Worm (Caenorhabditis elegans) whole organism, L1 larva: ENCODE results near the gene mbk-2.

Source experiments
- C16A3.4 ChIP-seq: fragments of 150-350 bp; optimal IDR thresholded peaks from 2 replicates; lab custom pipeline; 2014; ENCODE audit warnings: missing biosample characterization, missing genetic modification characterization
- Y116A8C.19 ChIP-seq: sonication (generic microtip); optimal IDR thresholded peaks from 2 replicates; lab custom pipeline; 2016; ENCODE audit warnings: missing compliant biosample characterization, missing genetic modification characterization, borderline replicate concordance
- aha-1 ChIP-seq: fragments of 150-350 bp; optimal IDR thresholded peaks from 2 replicates; lab custom pipeline; 2014; ENCODE audit warnings: missing biosample characterization, missing genetic modification characterization
- aly-2 ChIP-seq: fragments of 150-350 bp; optimal IDR thresholded peaks from 2 replicates; lab custom pipeline; 2014; ENCODE audit warnings: missing biosample characterization, missing genetic modification characterization
- blmp-1 ChIP-seq: fragments of 150-350 bp; optimal IDR thresholded peaks from 2 replicates; lab custom pipeline; 2014; ENCODE audit warnings: missing biosample characterization, missing genetic modification characterization
- ceh-82 ChIP-seq, 3 experiments: fragments of 150-350 bp in 1 of 3; sonication (generic microtip) in 2 of 3; optimal IDR thresholded peaks; 2 replicates each; lab custom pipeline; 2014 to 2017; ENCODE audit warnings: missing biosample characterization in 3 of 3, missing genetic modification characterization in 3 of 3
- dsc-1 ChIP-seq: sonication (generic microtip); optimal IDR thresholded peaks from 2 replicates; lab custom pipeline; 2016; ENCODE audit warnings: mild to moderate bottlenecking, missing genetic modification characterization, missing compliant biosample characterization
- efl-1 ChIP-seq, 4 experiments: fragments of 150-350 bp; optimal IDR thresholded peaks in 3 of 4; peaks in 1 of 4; 1 replicate in 1 of 4; 2 replicates in 3 of 4; lab custom pipeline; 2014; ENCODE audit warnings: missing biosample characterization in 2 of 4, missing genetic modification characterization in 2 of 4, missing genetic modification reagents in 2 of 4
- elt-2 ChIP-seq: sonication (generic microtip); optimal IDR thresholded peaks from 2 replicates; lab custom pipeline; 2016; ENCODE audit warnings: missing genetic modification characterization, mild to moderate bottlenecking, inconsistent platforms, missing compliant biosample characterization, missing genetic modification reagents
- elt-3 ChIP-seq, 6 experiments: fragments of 150-350 bp in 1 of 6; sonication (generic microtip); optimal IDR thresholded peaks; 2 replicates each; lab custom pipeline; 2017 to 2018; ENCODE audit warnings: missing biosample characterization in 6 of 6, missing genetic modification characterization in 6 of 6, inconsistent platforms in 1 of 6
- fos-1 ChIP-seq: fragments of 150-350 bp; optimal IDR thresholded peaks from 2 replicates; lab custom pipeline; 2014; ENCODE audit warnings: missing biosample characterization, missing genetic modification characterization
- hlh-17 ChIP-seq: fragments of 200-800 bp; sonication (Bioruptor generic); optimal IDR thresholded peaks from 2 replicates; lab custom pipeline; 2018; ENCODE audit warnings: missing genetic modification characterization, mild to moderate bottlenecking, missing compliant biosample characterization, moderate library complexity, borderline replicate concordance
- hlh-4 ChIP-seq: sonication (generic microtip); optimal IDR thresholded peaks from 2 replicates; lab custom pipeline; 2016; ENCODE audit warnings: mild to moderate bottlenecking, missing genetic modification characterization, missing compliant biosample characterization
- irx-1 ChIP-seq: sonication (generic microtip); optimal IDR thresholded peaks from 2 replicates; lab custom pipeline; 2016; ENCODE audit warnings: missing genetic modification characterization, missing compliant biosample characterization
- lin-13 ChIP-seq: fragments of 150-350 bp; optimal IDR thresholded peaks from 2 replicates; lab custom pipeline; 2014; ENCODE audit warnings: missing biosample characterization, missing genetic modification reagents, missing genetic modification characterization
- lin-14 ChIP-seq: fragments of 200-800 bp; sonication (Bioruptor generic); optimal IDR thresholded peaks from 2 replicates; lab custom pipeline; 2018; ENCODE audit warnings: mild to moderate bottlenecking, missing genetic modification characterization, moderate library complexity, missing compliant biosample characterization
- lin-35 ChIP-seq, 2 experiments: fragments of 150-350 bp; optimal IDR thresholded peaks; 2 replicates each; lab custom pipeline; 2014; ENCODE audit warnings: missing biosample characterization in 2 of 2, missing genetic modification characterization in 2 of 2, missing genetic modification reagents in 2 of 2
- lsy-2 ChIP-seq, 2 experiments: fragments of 150-350 bp; optimal IDR thresholded peaks; 2 replicates each; lab custom pipeline; 2014; ENCODE audit warnings: missing biosample characterization in 2 of 2, missing genetic modification characterization in 2 of 2
- mab-9 ChIP-seq: fragments of 200-800 bp; sonication (Bioruptor generic); IDR thresholded peaks from 2 replicates; pipeline ENCODE4 v1.3.6; 2022; ENCODE audit warnings: missing genetic modification reagents, missing genetic modification characterization, missing compliant biosample characterization
- mep-1 ChIP-seq: fragments of 150-350 bp; optimal IDR thresholded peaks from 2 replicates; lab custom pipeline; 2014; ENCODE audit warnings: missing biosample characterization, missing genetic modification characterization
- nhr-20 ChIP-seq: sonication (generic microtip); optimal IDR thresholded peaks from 2 replicates; lab custom pipeline; 2016; ENCODE audit warnings: mild to moderate bottlenecking, missing genetic modification characterization, missing compliant biosample characterization
- nhr-47 ChIP-seq: sonication (generic microtip); optimal IDR thresholded peaks from 2 replicates; lab custom pipeline; 2016; ENCODE audit warnings: mild to moderate bottlenecking, missing genetic modification characterization, moderate library complexity, missing compliant biosample characterization
- nhr-85 ChIP-seq: sonication (generic microtip); peaks from one replicate; lab custom pipeline; 2016; ENCODE audit warnings: missing genetic modification characterization, inconsistent platforms, missing compliant biosample characterization
- pax-3 ChIP-seq: fragments of 200-800 bp; sonication (Bioruptor generic); optimal IDR thresholded peaks from 2 replicates; lab custom pipeline; 2018; ENCODE audit warnings: mild to moderate bottlenecking, missing genetic modification characterization, moderate library complexity, missing compliant biosample characterization
- rnt-1 ChIP-seq: sonication (generic microtip); optimal IDR thresholded peaks from 2 replicates; lab custom pipeline; 2016; ENCODE audit warnings: mild to moderate bottlenecking, missing genetic modification characterization, moderate library complexity, missing compliant biosample characterization
- snu-23 ChIP-seq: sonication (generic microtip); optimal IDR thresholded peaks from 2 replicates; lab custom pipeline; 2016; ENCODE audit warnings: missing genetic modification characterization, missing compliant biosample characterization
- sptf-1 ChIP-seq: fragments of 150-350 bp; optimal IDR thresholded peaks from 2 replicates; lab custom pipeline; 2014; ENCODE audit warnings: missing biosample characterization, missing genetic modification characterization
- sup-37 ChIP-seq: fragments of 200-800 bp; sonication (Bioruptor generic); optimal IDR thresholded peaks from 2 replicates; lab custom pipeline; 2018; ENCODE audit warnings: mild to moderate bottlenecking, missing genetic modification characterization, missing compliant biosample characterization
- swsn-7 ChIP-seq: sonication (generic microtip); optimal IDR thresholded peaks from 2 replicates; lab custom pipeline; 2016; ENCODE audit warnings: missing genetic modification characterization, missing compliant biosample characterization
- unc-30 ChIP-seq: sonication (generic microtip); optimal IDR thresholded peaks from 2 replicates; lab custom pipeline; 2017; ENCODE audit warnings: missing biosample characterization, missing genetic modification characterization
- unc-98 ChIP-seq: fragments of 200-800 bp; sonication (Bioruptor generic); IDR thresholded peaks from 2 replicates; pipeline ENCODE4 v1.3.6; 2022; ENCODE audit warnings: missing genetic modification characterization, missing compliant biosample characterization
- ztf-11 ChIP-seq, 2 experiments: sonication (generic microtip); optimal IDR thresholded peaks; 2 replicates each; lab custom pipeline; 2016 to 2017; ENCODE audit warnings: missing genetic modification characterization in 2 of 2, missing biosample characterization in 1 of 2, missing compliant biosample characterization in 1 of 2

The mbk-2 gene

ce11 chrIV:13029674-13030466 is 20.9 kb downstream of the mbk-2 start:
- peak; percentile 8 for TF ChIP-seq dsc-1 (tag; lab: Kevin White, UChicago)
- TF ChIP-seq swsn-7 = peak; percentile 22
- TF ChIP-seq C16A3.4 = peak; percentile 3
- no peak for TF ChIP-seq sup-37 (GFP tag; lab: Kevin White, UChicago)
- peak; percentile 21 for TF ChIP-seq rnt-1 (tag; lab: Kevin White, UChicago)
- TF ChIP-seq ceh-82 (tag; optimal IDR thresholded peaks at IDR 0.05; lab: Kevin White, UChicago) = peak in 1 of 3 experiments; percentile 42
- TF ChIP-seq ztf-11 (tag; optimal IDR thresholded peaks at IDR 0.05; lab: Kevin White, UChicago) = peak in 1 of 2 experiments; percentile 17
- TF ChIP-seq efl-1 (optimal IDR thresholded peaks at IDR 0.05; lab: Kevin White, UChicago) = peak in 1 of 2 experiments; percentile 3
- peak in 1 of 2 experiments; percentile 77 for TF ChIP-seq efl-1 (GFP tag; optimal IDR thresholded peaks at IDR 0.05 in 1 of 2; lab: Kevin White, UChicago)
- no peak for TF ChIP-seq Y116A8C.19 (tag; lab: Kevin White, UChicago)
- no peak for TF ChIP-seq hlh-4 (tag; lab: Kevin White, UChicago)
- no peak for TF ChIP-seq pax-3 (tag; lab: Kevin White, UChicago)
- TF ChIP-seq irx-1 (tag; lab: Kevin White, UChicago) = no peak
- TF ChIP-seq lin-13 (GFP tag; lab: Kevin White, UChicago) = no peak
- peak; percentile 32 for TF ChIP-seq mep-1 (tag; lab: Kevin White, UChicago)
- peak; percentile 74 for TF ChIP-seq nhr-85 (tag; lab: Kevin White, UChicago)
- TF ChIP-seq snu-23 = peak; percentile 21
- TF ChIP-seq unc-30 (tag; lab: Kevin White, UChicago) = no peak
- peak in 1 of 2 experiments; percentile 11 for TF ChIP-seq lsy-2 (tag; optimal IDR thresholded peaks at IDR 0.05; lab: Kevin White, UChicago)
- peak; percentile 82 for TF ChIP-seq lin-14
- TF ChIP-seq nhr-47 = peak; percentile 22
- TF ChIP-seq aha-1 (tag; lab: Kevin White, UChicago) = no peak
- TF ChIP-seq blmp-1 (tag; lab: Kevin White, UChicago) = peak; percentile 32
- TF ChIP-seq mab-9 (GFP tag; lab: Robert Waterston, UW) = no peak
- peak; percentile 17 to 19 for TF ChIP-seq lin-35 (GFP tag; optimal IDR thresholded peaks at IDR 0.05; lab: Kevin White, UChicago)
- TF ChIP-seq elt-3 (tag; optimal IDR thresholded peaks at IDR 0.05; lab: Kevin White, UChicago) = peak in 1 of 6 experiments; percentile 11
- no peak for TF ChIP-seq sptf-1
- TF ChIP-seq nhr-20 (tag; lab: Kevin White, UChicago) = no peak
- no peak for TF ChIP-seq aly-2 (tag; lab: Kevin White, UChicago)

ce11 chrIV:13030467-13031299 is 21.7 kb downstream of the mbk-2 start:
- TF ChIP-seq unc-98 = no peak
- TF ChIP-seq mab-9 (GFP tag; lab: Robert Waterston, UW) = no peak
- TF ChIP-seq fos-1 (tag; lab: Kevin White, UChicago) = no peak
- no peak for TF ChIP-seq hlh-17 (GFP tag; lab: Kevin White, UChicago)
- TF ChIP-seq efl-1 (optimal IDR thresholded peaks at IDR 0.05; lab: Kevin White, UChicago) = no peak
- TF ChIP-seq efl-1 (GFP tag; optimal IDR thresholded peaks at IDR 0.05 in 1 of 2; lab: Kevin White, UChicago) = peak in 1 of 2 experiments; percentile 55

DNA sequence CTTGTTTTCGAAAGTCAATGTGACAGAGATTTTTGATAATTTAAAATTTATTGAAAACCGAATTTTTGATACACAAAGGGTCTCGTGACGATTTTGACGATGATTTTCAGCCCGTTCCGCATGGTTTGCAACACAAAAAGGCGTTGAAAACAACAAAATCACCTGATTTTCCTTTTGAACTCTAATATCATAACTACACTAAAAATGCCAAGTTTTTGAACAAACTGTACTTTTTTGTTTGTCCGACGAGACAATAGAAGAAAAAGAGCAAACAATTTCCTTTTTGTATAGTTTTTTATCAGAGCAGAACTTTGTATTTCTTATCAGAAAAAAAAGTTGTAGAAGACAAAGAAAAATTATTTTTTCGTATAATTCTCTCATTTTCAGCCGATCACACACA is 23.2 kb downstream of the mbk-2 start:
- TF ChIP-seq efl-1 (optimal IDR thresholded peaks at IDR 0.05; lab: Kevin White, UChicago) = no peak
- TF ChIP-seq efl-1 (GFP tag; optimal IDR thresholded peaks at IDR 0.05 in 1 of 2; lab: Kevin White, UChicago) = peak in 1 of 2 experiments; percentile 77
- peak in 1 of 2 experiments; percentile 24 for TF ChIP-seq lin-35 (GFP tag; optimal IDR thresholded peaks at IDR 0.05; lab: Kevin White, UChicago)
- no peak for TF ChIP-seq Y116A8C.19 (tag; lab: Kevin White, UChicago)
- peak; percentile 8 for TF ChIP-seq elt-2 (tag; lab: Kevin White, UChicago)
